Fruit fly (Drosophila melanogaster) whole organism, pupa: ENCODE data around the gene CG7290.

Experiments
- CG12605 ChIP-seq: fragments of 200-800 bp; sonication (Bioruptor generic); IDR thresholded peaks from 2 replicates; pipeline ENCODE4 v1.3.6; 2022; ENCODE audit warnings: missing biosample characterization, missing genetic modification characterization
- CG13204 ChIP-seq: fragments of 200-800 bp; sonication (Bioruptor generic); optimal IDR thresholded peaks from 2 replicates; lab custom pipeline; 2018; ENCODE audit warnings: missing biosample characterization, mild to moderate bottlenecking, missing genetic modification characterization, moderate library complexity
- CG14655 ChIP-seq: fragments of 200-800 bp; sonication (Bioruptor generic); optimal IDR thresholded peaks from 3 replicates; lab custom pipeline; 2017; ENCODE audit warnings: mild to moderate bottlenecking, missing biosample characterization, missing genetic modification reagents, missing genetic modification characterization
- CG15710 ChIP-seq: fragments of 200-800 bp; sonication (Bioruptor generic); optimal IDR thresholded peaks from 2 replicates; lab custom pipeline; 2018; ENCODE audit warnings: missing biosample characterization, mild to moderate bottlenecking, missing genetic modification characterization, moderate library complexity
- CG32121 ChIP-seq: fragments of 200-800 bp; sonication (Bioruptor generic); IDR thresholded peaks from 2 replicates; pipeline ENCODE4 v1.3.6; 2022; ENCODE audit warnings: missing biosample characterization, missing genetic modification characterization
- CG4496 ChIP-seq: fragments of 200-800 bp; sonication (Bioruptor generic); IDR thresholded peaks from 3 replicates; pipeline ENCODE4 v1.3.6; 2022; ENCODE audit warnings: missing biosample characterization, missing genetic modification characterization
- CG9948 ChIP-seq: fragments of 200-800 bp; sonication (Bioruptor generic); optimal IDR thresholded peaks from 2 replicates; lab custom pipeline; 2018; ENCODE audit warnings: missing biosample characterization, mild to moderate bottlenecking, missing genetic modification characterization, moderate library complexity
- D1 ChIP-seq: fragments of 200-800 bp; sonication (Bioruptor generic); optimal IDR thresholded peaks from 2 replicates; lab custom pipeline; 2018; ENCODE audit warnings: missing biosample characterization, mild to moderate bottlenecking, missing genetic modification characterization, moderate library complexity
- EcR ChIP-seq: fragments of 200-800 bp; sonication (Bioruptor generic); optimal IDR thresholded peaks from 3 replicates; lab custom pipeline; 2019; ENCODE audit warnings: missing biosample characterization, missing genetic modification characterization, mild to moderate bottlenecking, moderate library complexity, missing genetic modification reagents
- Pif1A ChIP-seq: fragments of 200-800 bp; sonication (Bioruptor generic); optimal IDR thresholded peaks from 3 replicates; lab custom pipeline; 2016; ENCODE audit warnings: missing biosample characterization, missing genetic modification characterization
- Snoo ChIP-seq: fragments of 200-800 bp; sonication (Bioruptor generic); optimal IDR thresholded peaks from 3 replicates; lab custom pipeline; 2017; ENCODE audit warnings: missing biosample characterization, mild to moderate bottlenecking, missing genetic modification characterization, inconsistent platforms
- gl ChIP-seq: fragments of 200-800 bp; sonication (Bioruptor generic); optimal IDR thresholded peaks from 2 replicates; lab custom pipeline; 2018; ENCODE audit warnings: missing biosample characterization, mild to moderate bottlenecking, missing genetic modification characterization
- rn ChIP-seq: fragments of 200-800 bp; sonication (Bioruptor generic); IDR thresholded peaks from 2 replicates; pipeline ENCODE4 v1.3.6; 2022; ENCODE audit warnings: missing biosample characterization, missing genetic modification characterization

- no peak for TF ChIP-seq CG32121 (GFP tag; lab: Robert Waterston, UW)
- TF ChIP-seq CG14655, result no peak
- TF ChIP-seq CG9948 (tag; lab: Kevin White, UChicago), result no peak
- TF ChIP-seq CG15710 (tag; lab: Kevin White, UChicago), result no peak
- no peak for TF ChIP-seq EcR (GFP tag; lab: Kevin White, UChicago)
- TF ChIP-seq Snoo (tag; lab: Kevin White, UChicago), result no peak
- no peak for TF ChIP-seq CG12605 (GFP tag; lab: Robert Waterston, UW)
- TF ChIP-seq D1 (tag; lab: Kevin White, UChicago), result no peak
- no peak for TF ChIP-seq gl (tag; lab: Kevin White, UChicago)
- TF ChIP-seq CG13204 (GFP tag; lab: Kevin White, UChicago), result no peak
- TF ChIP-seq CG4496 (GFP tag; lab: Robert Waterston, UW), result no peak
- no peak for TF ChIP-seq rn
- no peak for TF ChIP-seq Pif1A (GFP tag; lab: Kevin White, UChicago)
Measured at dm6 chr3L:20212022-20212421, 6.2 kb upstream of the CG7290 start, which contains the start of gene CG7017.
